Worm (Caenorhabditis elegans) whole organism, L1 larva: Measurements from ENCODE around the gene Y47D7A.3.

Experiments used
- ces-1 ChIP-seq: fragments of 150-350 bp; optimal IDR thresholded peaks from 2 replicates; lab custom pipeline; 2014; ENCODE audit warnings: missing biosample characterization, missing genetic modification reagents, missing genetic modification characterization
- dsc-1 ChIP-seq: sonication (generic microtip); optimal IDR thresholded peaks from 2 replicates; lab custom pipeline; 2016; ENCODE audit warnings: mild to moderate bottlenecking, missing genetic modification characterization, missing compliant biosample characterization
- egl-27 ChIP-seq, 2 experiments: fragments of 150-350 bp in 1 of 2; sonication (generic microtip); optimal IDR thresholded peaks; 3 replicates each; lab custom pipeline; 2017 to 2018; ENCODE audit warnings: missing biosample characterization in 2 of 2, missing genetic modification characterization in 2 of 2, missing genetic modification reagents in 2 of 2
- elt-3 ChIP-seq, 6 experiments: fragments of 150-350 bp in 1 of 6; sonication (generic microtip); optimal IDR thresholded peaks; 2 replicates each; lab custom pipeline; 2017 to 2018; ENCODE audit warnings: missing biosample characterization in 6 of 6, missing genetic modification characterization in 6 of 6, inconsistent platforms in 1 of 6
- lin-13 ChIP-seq: fragments of 150-350 bp; optimal IDR thresholded peaks from 2 replicates; lab custom pipeline; 2014; ENCODE audit warnings: missing biosample characterization, missing genetic modification reagents, missing genetic modification characterization
- nhr-76 ChIP-seq: sonication (generic microtip); optimal IDR thresholded peaks from 2 replicates; lab custom pipeline; 2017; ENCODE audit warnings: missing biosample characterization, missing genetic modification characterization
- skn-1 ChIP-seq: fragments of 150-350 bp; optimal IDR thresholded peaks from 2 replicates; lab custom pipeline; 2014; ENCODE audit warnings: missing biosample characterization, missing genetic modification characterization
- unc-130 ChIP-seq: fragments of 150-350 bp; optimal IDR thresholded peaks from 2 replicates; lab custom pipeline; 2017; ENCODE audit warnings: missing biosample characterization, missing genetic modification characterization, inconsistent platforms
- unc-62 ChIP-seq: fragments of 150-350 bp; optimal IDR thresholded peaks from 2 replicates; lab custom pipeline; 2014; ENCODE audit warnings: missing biosample characterization, missing genetic modification reagents, missing genetic modification characterization
- unc-98 ChIP-seq: fragments of 200-800 bp; sonication (Bioruptor generic); IDR thresholded peaks from 2 replicates; pipeline ENCODE4 v1.3.6; 2022; ENCODE audit warnings: missing genetic modification characterization, missing compliant biosample characterization
- zag-1 ChIP-seq: fragments of 150-350 bp; optimal IDR thresholded peaks from 2 replicates; lab custom pipeline; 2014; ENCODE audit warnings: missing biosample characterization, missing genetic modification characterization

- no peak for TF ChIP-seq skn-1 (tag; lab: Kevin White, UChicago)
- no peak for TF ChIP-seq unc-98
- TF ChIP-seq dsc-1 (tag; lab: Kevin White, UChicago) = no peak
- no peak for TF ChIP-seq lin-13
- no peak for TF ChIP-seq egl-27 (tag; optimal IDR thresholded peaks at IDR 0.05; lab: Kevin White, UChicago)
- no peak for TF ChIP-seq ces-1
- no peak for TF ChIP-seq zag-1 (tag; lab: Kevin White, UChicago)
- TF ChIP-seq elt-3 (tag; optimal IDR thresholded peaks at IDR 0.05; lab: Kevin White, UChicago) = no peak
- TF ChIP-seq nhr-76 (tag; lab: Kevin White, UChicago) = no peak
- TF ChIP-seq unc-62 (GFP tag; lab: Kevin White, UChicago) = no peak
- TF ChIP-seq unc-130 (tag; lab: Kevin White, UChicago) = no peak
Observed at ce11 chrV:4382298-4382697, 28.4 kb upstream of the Y47D7A.3 start, which contains the start of gene F13A2.1.
